Worm (Caenorhabditis elegans): ENCODE data around the gene hlh-13.

hlh-13 gene

DNA sequence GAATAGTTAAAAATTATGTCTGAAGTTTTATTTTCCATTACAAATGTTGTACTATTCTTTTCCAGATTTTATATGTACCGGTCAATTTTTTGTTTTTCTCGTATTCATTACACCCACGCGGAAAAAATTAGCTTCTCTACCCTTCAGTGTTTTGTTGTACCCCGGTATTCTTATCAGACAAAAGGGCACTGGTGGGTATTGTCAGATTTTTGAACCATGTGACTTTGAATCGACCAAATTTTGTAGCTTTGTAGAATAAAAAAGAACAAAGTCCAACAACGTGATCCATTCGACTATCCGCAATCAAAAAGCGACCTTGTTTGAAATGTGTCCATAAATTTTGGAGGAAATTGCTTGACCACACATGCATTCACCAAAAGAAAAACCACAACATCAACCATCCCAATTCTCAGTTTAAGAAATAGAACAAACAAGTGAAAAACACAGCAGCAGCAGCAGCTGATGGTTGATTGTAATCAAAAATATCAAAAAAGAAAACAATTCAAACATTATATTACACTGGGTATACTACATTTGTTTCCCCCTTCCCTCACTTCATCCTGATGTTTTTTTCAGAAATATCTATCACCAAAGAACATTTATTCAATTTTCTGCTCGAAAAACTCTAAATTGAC lies 4.4 kb upstream of the hlh-13 start:
- TF ChIP-seq hmg-20 (GFP tag; IDR thresholded peaks at IDR 0.05) (no peak), ztf-26 (tag; optimal IDR thresholded peaks at IDR 0.05) (no peak), attf-3 (GFP tag; conservative IDR thresholded peaks at IDR 0.05) (no peak), ceh-91 (GFP tag; IDR thresholded peaks at IDR 0.05) (no peak), B0336.3 (GFP tag; IDR thresholded peaks at IDR 0.05) (no peak), Y53G8AR.9 (GFP tag; conservative IDR thresholded peaks at IDR 0.05) (0 out of 2 replicates have a peak, but pooled peaks have one; percentile 35)

DNA sequence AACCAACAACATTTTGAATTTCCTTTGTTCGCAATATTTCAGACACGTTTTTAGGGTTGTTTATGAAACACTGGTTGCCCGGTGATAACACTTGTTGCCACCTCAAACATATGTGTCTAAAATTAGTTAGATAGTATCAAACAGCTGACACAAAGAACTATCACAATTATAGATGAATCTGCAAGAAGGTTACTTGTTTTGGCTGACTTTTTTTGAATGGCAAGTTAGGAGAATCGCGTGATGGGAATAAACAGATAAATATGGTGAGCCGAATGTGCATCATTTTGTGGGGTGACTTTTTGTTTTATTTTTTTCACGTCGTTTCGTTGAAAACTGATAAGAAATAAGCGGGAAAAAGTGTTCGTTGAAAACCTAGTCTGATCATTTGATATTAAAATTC lies 3.9 kb upstream of the hlh-13 start:
- peak; percentile 8 for TF ChIP-seq unc-62 (GFP tag; optimal IDR thresholded peaks at IDR 0.05)
- no peak for TF ChIP-seq F49E8.2 (tag; optimal IDR thresholded peaks at IDR 0.05; ENCODE audit: insufficient read depth)
- 0 out of 2 replicates have a peak, but pooled peaks have one; percentile 15 for TF ChIP-seq nfyb-1 (GFP tag; IDR thresholded peaks at IDR 0.05)
- peak; percentile 49 for TF ChIP-seq atf-7 (tag; optimal IDR thresholded peaks at IDR 0.05)
- TF ChIP-seq let-607 (tag; optimal IDR thresholded peaks at IDR 0.05) = peak in 1 of 2 experiments; percentile 56
- no peak for TF ChIP-seq B0336.3 (GFP tag; IDR thresholded peaks at IDR 0.05)
- TF ChIP-seq chd-7 (tag; optimal IDR thresholded peaks at IDR 0.05) = peak; percentile 1
- TF ChIP-seq Y67H2A.10 (GFP tag; conservative IDR thresholded peaks at IDR 0.05) = no peak
- TF ChIP-seq nhr-80 (tag; optimal IDR thresholded peaks at IDR 0.05) = peak; percentile 87
- TF ChIP-seq ztf-25 (GFP tag; IDR thresholded peaks at IDR 0.05) = no peak
- TF ChIP-seq cebp-1 (GFP tag; IDR thresholded peaks at IDR 0.05) = 0 out of 2 replicates have a peak, but pooled peaks have one; percentile 16
- peak; percentile 41 for TF ChIP-seq cebp-1 (tag; optimal IDR thresholded peaks at IDR 0.05)
- no peak for TF ChIP-seq ceh-79 (tag; optimal IDR thresholded peaks at IDR 0.05)
- no peak for TF ChIP-seq egl-44 (GFP tag; IDR thresholded peaks at IDR 0.05)
- no peak for TF ChIP-seq repo-1 (tag; optimal IDR thresholded peaks at IDR 0.05)
- TF ChIP-seq K11D2.4 (GFP tag; IDR thresholded peaks at IDR 0.05) = no peak
- TF ChIP-seq pha-4 (tag; optimal IDR thresholded peaks at IDR 0.05) = no peak
- TF ChIP-seq madf-10 (tag; optimal IDR thresholded peaks at IDR 0.05) = no peak
- TF ChIP-seq lin-26 (GFP tag; IDR thresholded peaks at IDR 0.05) = peak; percentile 33; the same call in 1 of the 2 replicates

DNA sequence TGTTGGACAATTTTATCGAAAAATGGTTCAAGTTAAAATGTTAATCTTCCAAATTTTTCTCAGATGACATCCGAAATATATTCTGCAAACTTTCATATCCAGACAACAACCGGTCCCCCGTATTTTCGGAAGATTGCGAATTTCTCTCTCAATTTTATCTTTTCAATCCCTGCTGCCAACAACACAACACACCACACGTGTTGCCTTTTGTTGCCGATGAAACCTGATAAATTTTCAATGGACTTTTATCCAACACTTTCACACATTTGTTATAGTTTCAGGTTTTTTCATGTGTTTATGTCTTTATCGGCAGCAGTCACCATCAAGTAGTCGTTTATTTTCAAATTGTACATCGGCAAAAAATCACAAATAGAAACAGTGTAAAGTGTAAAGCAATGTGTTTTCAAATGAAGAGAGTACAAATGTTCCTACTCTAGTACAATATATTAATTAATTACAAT lies 2.8 kb upstream of the hlh-13 start:
- TF ChIP-seq madf-3 (GFP tag; IDR thresholded peaks at IDR 0.05) (0 out of 2 replicates have a peak, but pooled peaks have one; percentile 38), nhr-80 (tag; optimal IDR thresholded peaks at IDR 0.05) (peak; percentile 53), lsl-1 (GFP tag; optimal IDR thresholded peaks at IDR 0.05) (no peak), Y53F4B.3 (GFP tag; IDR thresholded peaks at IDR 0.05) (no peak), him-1 (tag; optimal IDR thresholded peaks at IDR 0.05) (no peak), dpff-1 (tag; optimal IDR thresholded peaks at IDR 0.05) (no peak), ceh-40 (GFP tag; IDR thresholded peaks at IDR 0.05) (no peak), K11D2.4 (GFP tag; IDR thresholded peaks at IDR 0.05) (0 out of 2 replicates have a peak, but pooled peaks have one; percentile 10), ZK185.1 (tag; optimal IDR thresholded peaks at IDR 0.05; ENCODE audit: poor library complexity, severe bottlenecking) (no peak), B0261.1 (tag; optimal IDR thresholded peaks at IDR 0.05) (no peak), tbp1 (GFP tag; optimal IDR thresholded peaks at IDR 0.05) (peak; percentile 49), T07F8.4 (tag; optimal IDR thresholded peaks at IDR 0.05) (no peak), F22D6.2 (tag; optimal IDR thresholded peaks at IDR 0.05) (no peak), madf-10 (tag; optimal IDR thresholded peaks at IDR 0.05) (no peak), nfya-2 (GFP tag; IDR thresholded peaks at IDR 0.05) (no peak), ztf-22 (GFP tag; optimal IDR thresholded peaks at IDR 0.05) (no peak), sptf-2 (GFP tag; optimal IDR thresholded peaks at IDR 0.05) (no peak), egrh-3 (GFP tag; IDR thresholded peaks at IDR 0.05) (no peak), unc-62 (GFP tag; optimal IDR thresholded peaks at IDR 0.05) (no peak), hlh-26 (GFP tag; conservative IDR thresholded peaks at IDR 0.05) (no peak), dox-1 (GFP tag; IDR thresholded peaks at IDR 0.05) (peak; percentile 65), mes-4 (tag; optimal IDR thresholded peaks at IDR 0.05) (no peak), snpc-3.4 (tag; optimal IDR thresholded peaks at IDR 0.05) (no peak), hlh-12 (tag; optimal IDR thresholded peaks at IDR 0.05) (no peak), hmg-20 (GFP tag; IDR thresholded peaks at IDR 0.05) (no peak; the same call in 1 of the 2 replicates), mxl-1 (tag; optimal IDR thresholded peaks at IDR 0.05) (no peak), ztf-25 (GFP tag; IDR thresholded peaks at IDR 0.05) (0 out of 2 replicates have a peak, but pooled peaks have one; percentile 15)

Data from whole organism, young adult.